Worm (Caenorhabditis elegans): ENCODE data around the gene sgn-1.

sgn-1 gene

ce11 chrII:8740326-8740949 lies 43.0 kb downstream of the sgn-1 start (continued):
- no peak for TF ChIP-seq nhr-111 (GFP tag; optimal IDR thresholded peaks at IDR 0.05)
- peak; percentile 94 for TF ChIP-seq nhr-48 (tag; optimal IDR thresholded peaks at IDR 0.05)
- no peak for TF ChIP-seq vab-7 (GFP tag; IDR thresholded peaks at IDR 0.05)
- TF ChIP-seq spr-3 (GFP tag; optimal IDR thresholded peaks at IDR 0.05): no peak
- no peak for TF ChIP-seq T20F7.1 (GFP tag; optimal IDR thresholded peaks at IDR 0.05)
- peak; percentile 49 to 82 for TF ChIP-seq mdl-1 (tag; optimal IDR thresholded peaks at IDR 0.05)
- no peak for TF ChIP-seq unc-130 (GFP tag; optimal IDR thresholded peaks at IDR 0.05)
- TF ChIP-seq lin-13 (GFP tag; optimal IDR thresholded peaks at IDR 0.05): no peak
- no peak for TF ChIP-seq mep-1 (tag; optimal IDR thresholded peaks at IDR 0.05)
- TF ChIP-seq hlh-30 (tag; optimal IDR thresholded peaks at IDR 0.05; ENCODE audit: insufficient read depth): peak; percentile 67
- TF ChIP-seq zfp-3 (GFP tag; conservative IDR thresholded peaks at IDR 0.05): 0 out of 2 replicates have a peak, but pooled peaks have one; percentile 24
- TF ChIP-seq ztf-7 (tag; optimal IDR thresholded peaks at IDR 0.05): no peak
- TF ChIP-seq pqm-1 (tag; optimal IDR thresholded peaks at IDR 0.05): peak; percentile 81
- 0 out of 2 replicates have a peak, but pooled peaks have one; percentile 34 for TF ChIP-seq saeg-2 (GFP tag; IDR thresholded peaks at IDR 0.05)
- no peak for TF ChIP-seq ceh-82 (tag; optimal IDR thresholded peaks at IDR 0.05)
- no peak for TF ChIP-seq nhr-76 (tag; optimal IDR thresholded peaks at IDR 0.05)
- TF ChIP-seq hif-1 (tag; optimal IDR thresholded peaks at IDR 0.05): peak; percentile 62 to 96
- peak; percentile 71 for TF ChIP-seq nhr-77 (tag; optimal IDR thresholded peaks at IDR 0.05)
- TF ChIP-seq lin-39 (tag; optimal IDR thresholded peaks at IDR 0.05): no peak
- TF ChIP-seq dmd-9 (GFP tag; IDR thresholded peaks at IDR 0.05): no peak
- peak; percentile 84 for TF ChIP-seq nhr-28 (tag; optimal IDR thresholded peaks at IDR 0.05)
- TF ChIP-seq dmd-6 (GFP tag; IDR thresholded peaks at IDR 0.05): peak; percentile 98
- TF ChIP-seq lin-15B (tag; optimal IDR thresholded peaks at IDR 0.05): no peak

ce11 chrII:8738955-8739354 lies 44.5 kb downstream of the sgn-1 start:
- TF ChIP-seq mep-1 (tag; optimal IDR thresholded peaks at IDR 0.05) (no peak), set-16 (GFP tag; IDR thresholded peaks at IDR 0.05) (no peak), gei-8 (GFP tag; optimal IDR thresholded peaks at IDR 0.05) (no peak), nhr-76 (tag; optimal IDR thresholded peaks at IDR 0.05) (no peak), daf-16 (GFP tag; optimal IDR thresholded peaks at IDR 0.05) (no peak), daf-16 (tag; optimal IDR thresholded peaks at IDR 0.05) (peak; percentile 99), lir-3 (tag; optimal IDR thresholded peaks at IDR 0.05) (no peak), mxl-2 (GFP tag; conservative IDR thresholded peaks at IDR 0.05) (no peak), mxl-3 (GFP tag; optimal IDR thresholded peaks at IDR 0.05) (no peak), zip-2 (tag; optimal IDR thresholded peaks at IDR 0.05) (no peak), F26F4.8 (GFP tag; conservative IDR thresholded peaks at IDR 0.05) (no peak), egl-27 (tag; optimal IDR thresholded peaks at IDR 0.05) (no peak), egl-43 (GFP tag; IDR thresholded peaks at IDR 0.05) (no peak), jun-1 (tag; optimal IDR thresholded peaks at IDR 0.05) (no peak), nhr-6 (tag; optimal IDR thresholded peaks at IDR 0.05) (no peak), unc-39 (tag; optimal IDR thresholded peaks at IDR 0.05) (no peak), ztf-7 (tag; optimal IDR thresholded peaks at IDR 0.05) (no peak), zag-1 (tag; optimal IDR thresholded peaks at IDR 0.05) (no peak), unc-62 (GFP tag; optimal IDR thresholded peaks at IDR 0.05 in 1 of 2) (no peak), unc-62 (tag; optimal IDR thresholded peaks at IDR 0.05) (no peak), R02D3.7 (tag; optimal IDR thresholded peaks at IDR 0.05) (no peak), sdz-12 (GFP tag; optimal IDR thresholded peaks at IDR 0.05) (no peak), ceh-20 (GFP tag; IDR thresholded peaks at IDR 0.05) (no peak), ceh-82 (tag; optimal IDR thresholded peaks at IDR 0.05) (no peak), spr-1 (tag; optimal IDR thresholded peaks at IDR 0.05) (no peak), fkh-10 (GFP tag; optimal IDR thresholded peaks at IDR 0.05) (no peak), F44E2.7 (GFP tag; IDR thresholded peaks at IDR 0.05) (no peak), madf-9 (GFP tag; conservative IDR thresholded peaks at IDR 0.05) (no peak), hlh-30 (tag; optimal IDR thresholded peaks at IDR 0.05; ENCODE audit: insufficient read depth) (peak; percentile 11), nhr-111 (GFP tag; optimal IDR thresholded peaks at IDR 0.05) (no peak), fos-1 (tag; optimal IDR thresholded peaks at IDR 0.05) (no peak), spr-3 (GFP tag; optimal IDR thresholded peaks at IDR 0.05) (no peak), lin-39 (tag; optimal IDR thresholded peaks at IDR 0.05) (no peak), lin-15B (tag; optimal IDR thresholded peaks at IDR 0.05) (no peak), nhr-77 (tag; optimal IDR thresholded peaks at IDR 0.05) (peak; percentile 82), ceh-28 (tag; optimal IDR thresholded peaks at IDR 0.05) (no peak), lin-13 (GFP tag; optimal IDR thresholded peaks at IDR 0.05) (no peak), ceh-62 (tag; optimal IDR thresholded peaks at IDR 0.05) (no peak)
